Worm (Caenorhabditis elegans) whole organism, young adult: ENCODE measurements around the gene Y55F3AM.9.

ENCODE experiments used
- B0019.2 ChIP-seq: fragments of 200-800 bp; sonication (Bioruptor generic); conservative IDR thresholded peaks from 2 replicates; pipeline ENCODE4 v1.3.6; 2022; ENCODE audit warnings: missing genetic modification reagents, missing genetic modification characterization, missing compliant biosample characterization
- B0261.1 ChIP-seq: sonication (generic microtip); optimal IDR thresholded peaks from 2 replicates; lab custom pipeline; 2016; ENCODE audit warnings: mild to moderate bottlenecking, missing genetic modification characterization, moderate library complexity, missing compliant biosample characterization
- B0336.3 ChIP-seq: fragments of 200-800 bp; sonication (Bioruptor generic); IDR thresholded peaks from 2 replicates; pipeline ENCODE4 v1.3.6; 2022; ENCODE audit warnings: missing genetic modification characterization, missing compliant biosample characterization
- F10E7.11 ChIP-seq: sonication (generic microtip); optimal IDR thresholded peaks from 2 replicates; lab custom pipeline; 2017; ENCODE audit warnings: mild to moderate bottlenecking, missing genetic modification characterization, moderate library complexity, missing compliant biosample characterization
- F39B2.1 ChIP-seq: fragments of 200-800 bp; sonication (Bioruptor generic); IDR thresholded peaks from 2 replicates; pipeline ENCODE4 v1.3.6; 2022; ENCODE audit warnings: missing genetic modification reagents, missing genetic modification characterization, missing compliant biosample characterization
- F49E8.2 ChIP-seq: sonication (generic microtip); optimal IDR thresholded peaks from 3 replicates; lab custom pipeline; 2017; ENCODE audit warnings: missing genetic modification characterization, mild to moderate bottlenecking, missing compliant biosample characterization, antibody characterized with exemption, moderate library complexity; ENCODE audit not compliant: insufficient read depth
- K11D2.4 ChIP-seq: fragments of 200-800 bp; sonication (Bioruptor generic); IDR thresholded peaks from 2 replicates; pipeline ENCODE4 v1.3.6; 2022; ENCODE audit warnings: missing genetic modification reagents, missing genetic modification characterization, missing compliant biosample characterization
- K12H6.12 ChIP-seq: fragments of 200-800 bp; sonication (Bioruptor generic); optimal IDR thresholded peaks from 2 replicates; lab custom pipeline; 2018; ENCODE audit warnings: mild to moderate bottlenecking, missing genetic modification characterization, missing compliant biosample characterization
- Y79H2A.3 ChIP-seq: fragments of 200-800 bp; sonication (Bioruptor generic); conservative IDR thresholded peaks from 2 replicates; pipeline ENCODE4 v1.3.6; 2022; ENCODE audit warnings: missing genetic modification reagents, missing genetic modification characterization, missing compliant biosample characterization
- Y95B8A.8 ChIP-seq: fragments of 200-800 bp; sonication (Bioruptor generic); IDR thresholded peaks from 2 replicates; pipeline ENCODE4 v1.3.6; 2022; ENCODE audit warnings: missing genetic modification reagents, missing genetic modification characterization, missing compliant biosample characterization
- akir-1 ChIP-seq: fragments of 200-800 bp; sonication (Bioruptor generic); optimal IDR thresholded peaks from 2 replicates; lab custom pipeline; 2018; ENCODE audit warnings: mild to moderate bottlenecking, missing genetic modification characterization, moderate library complexity, missing compliant biosample characterization
- atf-7 ChIP-seq: sonication (generic microtip); optimal IDR thresholded peaks from 2 replicates; lab custom pipeline; 2017; ENCODE audit warnings: mild to moderate bottlenecking, missing genetic modification characterization, missing compliant biosample characterization
- athp-1 ChIP-seq: sonication (generic microtip); optimal IDR thresholded peaks from 2 replicates; lab custom pipeline; 2017; ENCODE audit warnings: mild to moderate bottlenecking, missing genetic modification characterization, missing compliant biosample characterization
- attf-3 ChIP-seq: fragments of 200-800 bp; sonication (Bioruptor generic); conservative IDR thresholded peaks from 2 replicates; pipeline ENCODE4 v1.3.6; 2022; ENCODE audit warnings: missing genetic modification reagents, missing genetic modification characterization, missing compliant biosample characterization
- bed-1 ChIP-seq: fragments of 200-800 bp; sonication (Bioruptor generic); IDR thresholded peaks from 2 replicates; pipeline ENCODE4 v1.3.6; 2022; ENCODE audit warnings: missing genetic modification reagents, missing genetic modification characterization, missing compliant biosample characterization
- cebp-1 ChIP-seq, 2 experiments: fragments of 200-800 bp in 1 of 2; sonication (Bioruptor generic) in 1 of 2; sonication (generic microtip) in 1 of 2; IDR thresholded peaks in 1 of 2; optimal IDR thresholded peaks in 1 of 2; 2 replicates each; pipeline versions ENCODE4 v1.3.6 to Lab custom; 2017 to 2022; ENCODE audit warnings: missing compliant biosample characterization in 2 of 2, missing genetic modification characterization in 2 of 2, mild to moderate bottlenecking in 1 of 2, missing genetic modification reagents in 1 of 2, moderate library complexity in 1 of 2
- ceh-27 ChIP-seq: fragments of 200-800 bp; sonication (Bioruptor generic); optimal IDR thresholded peaks from 2 replicates; lab custom pipeline; 2018; ENCODE audit warnings: mild to moderate bottlenecking, missing genetic modification characterization, moderate library complexity, missing compliant biosample characterization
- ceh-58 ChIP-seq: fragments of 200-800 bp; sonication (Bioruptor generic); IDR thresholded peaks from 2 replicates; pipeline ENCODE4 v1.3.6; 2022; ENCODE audit warnings: missing genetic modification characterization, missing compliant biosample characterization
- ceh-91 ChIP-seq: fragments of 200-800 bp; sonication (Bioruptor generic); IDR thresholded peaks from 2 replicates; pipeline ENCODE4 v1.3.6; 2022; ENCODE audit warnings: missing genetic modification reagents, missing genetic modification characterization, missing compliant biosample characterization
- egrh-3 ChIP-seq: fragments of 200-800 bp; sonication (Bioruptor generic); IDR thresholded peaks from 2 replicates; pipeline ENCODE4 v1.3.6; 2022; ENCODE audit warnings: missing genetic modification reagents, missing genetic modification characterization, missing compliant biosample characterization
- ekl-4 ChIP-seq: fragments of 200-800 bp; sonication (Bioruptor generic); IDR thresholded peaks from 2 replicates; pipeline ENCODE4 v1.3.6; 2022; ENCODE audit warnings: missing genetic modification reagents, missing genetic modification characterization, missing compliant biosample characterization
- fkh-3 ChIP-seq: sonication (generic microtip); optimal IDR thresholded peaks from 2 replicates; lab custom pipeline; 2016; ENCODE audit warnings: mild to moderate bottlenecking, missing genetic modification characterization, missing compliant biosample characterization
- gei-17 ChIP-seq: fragments of 200-800 bp; sonication (Bioruptor generic); optimal IDR thresholded peaks from 2 replicates; lab custom pipeline; 2018; ENCODE audit warnings: mild to moderate bottlenecking, missing genetic modification characterization, missing compliant biosample characterization
- him-1 ChIP-seq: sonication (generic microtip); optimal IDR thresholded peaks from 2 replicates; lab custom pipeline; 2016; ENCODE audit warnings: missing genotype, missing genetic modification reagents, missing genetic modification characterization, missing compliant biosample characterization
- hlh-26 ChIP-seq: fragments of 200-800 bp; sonication (Bioruptor generic); conservative IDR thresholded peaks from 2 replicates; pipeline ENCODE4 v1.3.6; 2022; ENCODE audit warnings: missing genetic modification reagents, missing genetic modification characterization, missing compliant biosample characterization
- hmg-1.2 ChIP-seq: fragments of 200-800 bp; sonication (Bioruptor generic); IDR thresholded peaks from 2 replicates; pipeline ENCODE4 v1.3.6; 2022; ENCODE audit warnings: missing genetic modification reagents, missing genetic modification characterization, missing compliant biosample characterization
- lag-1 ChIP-seq: fragments of 200-800 bp; sonication (Bioruptor generic); IDR thresholded peaks from 2 replicates; pipeline ENCODE4 v1.3.6; 2022; ENCODE audit warnings: missing genetic modification reagents, missing genetic modification characterization, missing compliant biosample characterization
- lir-1 ChIP-seq: fragments of 200-800 bp; sonication (Bioruptor generic); conservative IDR thresholded peaks from 2 replicates; pipeline ENCODE4 v1.3.6; 2022; ENCODE audit warnings: missing genetic modification reagents, missing genetic modification characterization, missing compliant biosample characterization
- lsl-1 ChIP-seq: fragments of 200-800 bp; sonication (Bioruptor generic); optimal IDR thresholded peaks from 2 replicates; lab custom pipeline; 2018; ENCODE audit warnings: mild to moderate bottlenecking, missing genetic modification characterization, moderate library complexity, missing compliant biosample characterization
- madf-3 ChIP-seq: fragments of 200-800 bp; sonication (Bioruptor generic); IDR thresholded peaks from 2 replicates; pipeline ENCODE4 v1.3.6; 2022; ENCODE audit warnings: missing genetic modification reagents, missing genetic modification characterization, missing compliant biosample characterization
- madf-6 ChIP-seq: fragments of 200-800 bp; sonication (Bioruptor generic); IDR thresholded peaks from 2 replicates; pipeline ENCODE4 v1.3.6; 2022; ENCODE audit warnings: missing genetic modification reagents, missing genetic modification characterization, missing compliant biosample characterization
- madf-8 ChIP-seq: fragments of 200-800 bp; sonication (Bioruptor generic); conservative IDR thresholded peaks from 2 replicates; pipeline ENCODE4 v1.3.6; 2022; ENCODE audit warnings: missing genetic modification reagents, missing genetic modification characterization, missing compliant biosample characterization
- mel-28 ChIP-seq: sonication (generic microtip); optimal IDR thresholded peaks from 2 replicates; lab custom pipeline; 2016; ENCODE audit warnings: borderline replicate concordance, mild to moderate bottlenecking, missing genetic modification characterization, missing compliant biosample characterization
- nfya-2 ChIP-seq: fragments of 200-800 bp; sonication (Bioruptor generic); IDR thresholded peaks from 2 replicates; pipeline ENCODE4 v1.3.6; 2022; ENCODE audit warnings: missing genetic modification reagents, missing genetic modification characterization, missing compliant biosample characterization
- pbrm-1 ChIP-seq: fragments of 200-800 bp; sonication (Bioruptor generic); IDR thresholded peaks from 2 replicates; pipeline ENCODE4 v1.3.6; 2022; ENCODE audit warnings: missing genetic modification reagents, missing genetic modification characterization, missing compliant biosample characterization
- rcor-1 ChIP-seq: fragments of 200-800 bp; sonication (Bioruptor generic); IDR thresholded peaks from 2 replicates; pipeline ENCODE4 v1.3.6; 2022; ENCODE audit warnings: missing genetic modification reagents, missing genetic modification characterization, missing compliant biosample characterization
- rec-8 ChIP-seq, 2 experiments: sonication (generic microtip); optimal IDR thresholded peaks; 2 replicates each; lab custom pipeline; 2016; ENCODE audit warnings: mild to moderate bottlenecking in 2 of 2, missing genetic modification characterization in 2 of 2, missing genetic modification reagents in 2 of 2, missing genotype in 2 of 2, missing biosample characterization in 1 of 2, missing compliant biosample characterization in 1 of 2, moderate library complexity in 1 of 2
- sdz-38 ChIP-seq: sonication (generic microtip); optimal IDR thresholded peaks from 2 replicates; lab custom pipeline; 2016; ENCODE audit warnings: missing genotype, missing genetic modification characterization, missing compliant biosample characterization
- snpc-1.1 ChIP-seq: sonication (generic microtip); optimal IDR thresholded peaks from 2 replicates; lab custom pipeline; 2017; ENCODE audit warnings: missing genetic modification characterization, mild to moderate bottlenecking, missing compliant biosample characterization, antibody characterized with exemption, moderate library complexity, missing genotype, missing genetic modification reagents; ENCODE audit not compliant: insufficient read depth
- snpc-3.4 ChIP-seq: sonication (generic microtip); optimal IDR thresholded peaks from 2 replicates; lab custom pipeline; 2017; ENCODE audit warnings: missing genetic modification characterization, mild to moderate bottlenecking, missing compliant biosample characterization, antibody characterized with exemption, moderate library complexity, missing genotype, missing genetic modification reagents
- sptf-2 ChIP-seq: fragments of 200-800 bp; sonication (Bioruptor generic); optimal IDR thresholded peaks from 2 replicates; lab custom pipeline; 2018; ENCODE audit warnings: mild to moderate bottlenecking, missing genetic modification characterization, missing compliant biosample characterization
- tbp1 ChIP-seq: fragments of 200-800 bp; sonication (Bioruptor generic); optimal IDR thresholded peaks from 2 replicates; lab custom pipeline; 2018; ENCODE audit warnings: mild to moderate bottlenecking, missing genetic modification characterization, missing compliant biosample characterization
- tlf-1 ChIP-seq: fragments of 200-800 bp; sonication (Bioruptor generic); optimal IDR thresholded peaks from 2 replicates; lab custom pipeline; 2018; ENCODE audit warnings: mild to moderate bottlenecking, missing genetic modification characterization, missing compliant biosample characterization
- unc-62 ChIP-seq: fragments of 150-350 bp; optimal IDR thresholded peaks from 2 replicates; lab custom pipeline; 2014; ENCODE audit warnings: missing biosample characterization, missing genetic modification reagents, missing genetic modification characterization
- zfh-2 ChIP-seq: fragments of 200-800 bp; sonication (Bioruptor generic); conservative IDR thresholded peaks from 2 replicates; pipeline ENCODE4 v1.3.6; 2022; ENCODE audit warnings: missing genetic modification reagents, missing genetic modification characterization, missing compliant biosample characterization
- ztf-22 ChIP-seq: fragments of 200-800 bp; sonication (Bioruptor generic); optimal IDR thresholded peaks from 2 replicates; lab custom pipeline; 2018; ENCODE audit warnings: mild to moderate bottlenecking, missing genetic modification characterization, moderate library complexity, missing compliant biosample characterization
- ztf-28 ChIP-seq: fragments of 200-800 bp; sonication (Bioruptor generic); IDR thresholded peaks from 2 replicates; pipeline ENCODE4 v1.3.6; 2022; ENCODE audit warnings: missing genetic modification reagents, missing genetic modification characterization, missing compliant biosample characterization

Y55F3AM.9 gene

DNA sequence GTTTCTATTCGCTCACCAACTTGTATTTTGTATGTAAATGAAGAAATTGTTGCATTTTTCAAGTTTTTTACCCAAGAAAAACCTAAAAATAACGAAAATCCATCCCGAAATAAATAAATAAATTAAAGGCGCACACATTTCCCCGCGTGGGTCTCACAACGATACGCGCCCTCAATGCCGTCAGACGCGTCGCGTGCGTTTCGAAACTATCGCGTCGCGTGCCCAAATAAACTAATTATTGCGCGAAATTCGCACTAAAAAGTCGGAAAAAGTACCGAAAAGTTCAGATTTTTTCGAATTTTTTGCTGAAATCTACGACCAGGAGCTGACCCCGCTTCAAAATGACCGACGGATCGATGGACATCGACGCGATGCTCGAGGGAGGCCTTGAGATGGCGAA lies 2.9 kb upstream of the Y55F3AM.9 start, which contains the start of gene rbm-39 (continued):
- TF ChIP-seq snpc-3.4 (tag; lab: Kevin White, UChicago): peak; percentile 77
- no peak for TF ChIP-seq akir-1 (GFP tag; lab: Kevin White, UChicago)
- no peak for TF ChIP-seq hlh-26 (GFP tag; lab: Robert Waterston, UW)
- TF ChIP-seq K11D2.4: 0 out of 2 replicates have a peak, but pooled peaks have one; percentile 49
- peak; percentile 71 for TF ChIP-seq ceh-91 (GFP tag; lab: Robert Waterston, UW)
- TF ChIP-seq hmg-1.2: peak; percentile 71
- no peak for TF ChIP-seq lag-1 (GFP tag; lab: Robert Waterston, UW)
- peak; percentile 78 for TF ChIP-seq lsl-1 (GFP tag; lab: Kevin White, UChicago)
- TF ChIP-seq Y95B8A.8: peak; percentile 82
- peak; percentile 60 for TF ChIP-seq tbp1 (GFP tag; lab: Kevin White, UChicago)
- no peak for TF ChIP-seq fkh-3 (tag; lab: Kevin White, UChicago)
- no peak for TF ChIP-seq F10E7.11 (tag; lab: Kevin White, UChicago)
- peak; percentile 23; the same call in 1 of the 2 replicates for TF ChIP-seq madf-8 (GFP tag; lab: Robert Waterston, UW)
- no peak for TF ChIP-seq ceh-58
- no peak for TF ChIP-seq B0261.1
- TF ChIP-seq F49E8.2 (tag; lab: Kevin White, UChicago): peak; percentile 31
- TF ChIP-seq ceh-27: peak; percentile 36
- peak; percentile 80 for TF ChIP-seq madf-6 (GFP tag; lab: Robert Waterston, UW)
- no peak for TF ChIP-seq sptf-2 (GFP tag; lab: Kevin White, UChicago)
- TF ChIP-seq pbrm-1: peak; percentile 75
- TF ChIP-seq him-1 (tag; lab: Kevin White, UChicago): no peak
- peak; percentile 83 for TF ChIP-seq Y79H2A.3 (GFP tag; lab: Robert Waterston, UW)
- TF ChIP-seq K12H6.12: peak; percentile 75
- TF ChIP-seq attf-3 (GFP tag; lab: Robert Waterston, UW): peak; percentile 74
- no peak for TF ChIP-seq sdz-38 (tag; lab: Kevin White, UChicago)
- no peak for TF ChIP-seq egrh-3 (GFP tag; lab: Robert Waterston, UW)
- no peak for TF ChIP-seq mel-28 (tag; lab: Kevin White, UChicago)
- no peak for TF ChIP-seq F39B2.1 (GFP tag; lab: Robert Waterston, UW)
- no peak for TF ChIP-seq rec-8 (tag; optimal IDR thresholded peaks at IDR 0.05; lab: Kevin White, UChicago)
- peak; percentile 100 for TF ChIP-seq madf-3 (GFP tag; lab: Robert Waterston, UW)
- TF ChIP-seq cebp-1 (GFP tag; IDR thresholded peaks at IDR 0.05; lab: Robert Waterston, UW): peak; percentile 64; the same call in 1 of the 2 replicates
- TF ChIP-seq cebp-1 (tag; optimal IDR thresholded peaks at IDR 0.05; lab: Kevin White, UChicago): peak; percentile 92
- TF ChIP-seq ztf-22 (GFP tag; lab: Kevin White, UChicago): no peak
- TF ChIP-seq bed-1: no peak
- no peak for TF ChIP-seq nfya-2
- TF ChIP-seq atf-7 (tag; lab: Kevin White, UChicago): no peak
- TF ChIP-seq lir-1 (GFP tag; lab: Robert Waterston, UW): peak; percentile 69; the same call in 1 of the 2 replicates
- TF ChIP-seq ekl-4 (GFP tag; lab: Robert Waterston, UW): peak; percentile 85
- 0 out of 2 replicates have a peak, but pooled peaks have one; percentile 18 for TF ChIP-seq zfh-2 (GFP tag; lab: Robert Waterston, UW)
- peak; percentile 85 for TF ChIP-seq B0336.3 (GFP tag; lab: Robert Waterston, UW)
- peak; percentile 64 for TF ChIP-seq athp-1
- TF ChIP-seq B0019.2 (GFP tag; lab: Robert Waterston, UW): peak; percentile 58; the same call in 1 of the 2 replicates
- TF ChIP-seq snpc-1.1: peak; percentile 50
- 0 out of 2 replicates have a peak, but pooled peaks have one; percentile 23 for TF ChIP-seq rcor-1 (GFP tag; lab: Robert Waterston, UW)
- TF ChIP-seq unc-62 (GFP tag; lab: Kevin White, UChicago): no peak
- TF ChIP-seq tlf-1 (GFP tag; lab: Kevin White, UChicago): peak; percentile 73
- TF ChIP-seq gei-17 (GFP tag; lab: Kevin White, UChicago): no peak
- peak; percentile 69; the same call in 1 of the 2 replicates for TF ChIP-seq ztf-28 (GFP tag; lab: Robert Waterston, UW)
